Worm (Caenorhabditis elegans): ENCODE results near the gene ptc-3.

Gene ptc-3

DNA sequence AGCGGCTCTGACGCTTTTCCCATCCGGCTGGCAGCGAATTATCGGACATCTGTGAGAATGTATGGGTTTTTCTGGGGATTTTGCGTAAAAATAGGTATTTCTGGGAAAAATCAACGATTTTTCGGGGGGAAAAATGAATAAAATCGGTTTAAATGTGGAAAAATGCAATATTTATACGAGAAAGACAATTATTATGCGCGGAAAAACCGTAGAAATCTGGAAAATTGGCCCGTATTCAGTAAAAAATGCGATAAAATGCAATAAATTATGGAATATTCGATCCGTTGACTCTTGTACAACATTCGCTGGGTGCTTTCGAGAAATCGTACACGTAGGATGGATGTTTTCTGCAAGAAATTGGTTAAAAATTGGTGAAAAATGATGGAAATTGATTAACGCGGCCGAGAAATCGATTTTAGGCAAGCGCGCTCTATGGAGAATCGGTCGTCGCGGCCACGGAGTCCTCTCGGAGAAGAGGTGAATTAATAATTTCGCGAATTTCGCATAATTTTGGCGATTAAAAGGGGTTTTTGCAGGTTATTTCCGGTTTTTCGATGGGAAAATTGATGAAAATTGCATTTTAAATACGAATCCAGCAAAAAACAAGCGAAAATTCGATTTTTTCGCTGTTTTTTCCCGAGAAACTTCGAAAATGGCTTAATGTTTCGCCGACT lies 36.7 kb upstream of the ptc-3 start, which contains the start of gene pinn-1:
pinn-1 (minus strand) TSS at position 51 of the 674 bp plus-strand sequence.
- TF ChIP-seq sptf-1 (tag; optimal IDR thresholded peaks at IDR 0.05) (peak; percentile 76), hlh-1 (tag; optimal IDR thresholded peaks at IDR 0.05) (no peak), nhr-28 (tag; optimal IDR thresholded peaks at IDR 0.05) (no peak), lin-13 (tag; optimal IDR thresholded peaks at IDR 0.05) (peak; percentile 88), nhr-12 (tag; optimal IDR thresholded peaks at IDR 0.05) (no peak), nhr-237 (tag; optimal IDR thresholded peaks at IDR 0.05) (peak; percentile 50), flh-1 (GFP tag; optimal IDR thresholded peaks at IDR 0.05) (no peak), elt-3 (tag; optimal IDR thresholded peaks at IDR 0.05) (peak; percentile 27), drap-1 (GFP tag; optimal IDR thresholded peaks at IDR 0.05) (peak; percentile 10), lsy-2 (tag; optimal IDR thresholded peaks at IDR 0.05) (peak; percentile 69), mep-1 (tag; optimal IDR thresholded peaks at IDR 0.05) (peak; percentile 85), lin-32 (GFP tag; optimal IDR thresholded peaks at IDR 0.05) (peak; percentile 1), cnd-1 (tag; optimal IDR thresholded peaks at IDR 0.05) (peak; percentile 63), nhr-2 (tag; optimal IDR thresholded peaks at IDR 0.05) (peak; percentile 9), ceh-39 (tag; optimal IDR thresholded peaks at IDR 0.05) (peak; percentile 55), ham-2 (GFP tag; optimal IDR thresholded peaks at IDR 0.05) (no peak), pha-4 (tag; optimal IDR thresholded peaks at IDR 0.05) (peak; percentile 80), mls-2 (tag; optimal IDR thresholded peaks at IDR 0.05) (peak; percentile 55), ces-1 (GFP tag; optimal IDR thresholded peaks at IDR 0.05) (peak; percentile 78)

DNA sequence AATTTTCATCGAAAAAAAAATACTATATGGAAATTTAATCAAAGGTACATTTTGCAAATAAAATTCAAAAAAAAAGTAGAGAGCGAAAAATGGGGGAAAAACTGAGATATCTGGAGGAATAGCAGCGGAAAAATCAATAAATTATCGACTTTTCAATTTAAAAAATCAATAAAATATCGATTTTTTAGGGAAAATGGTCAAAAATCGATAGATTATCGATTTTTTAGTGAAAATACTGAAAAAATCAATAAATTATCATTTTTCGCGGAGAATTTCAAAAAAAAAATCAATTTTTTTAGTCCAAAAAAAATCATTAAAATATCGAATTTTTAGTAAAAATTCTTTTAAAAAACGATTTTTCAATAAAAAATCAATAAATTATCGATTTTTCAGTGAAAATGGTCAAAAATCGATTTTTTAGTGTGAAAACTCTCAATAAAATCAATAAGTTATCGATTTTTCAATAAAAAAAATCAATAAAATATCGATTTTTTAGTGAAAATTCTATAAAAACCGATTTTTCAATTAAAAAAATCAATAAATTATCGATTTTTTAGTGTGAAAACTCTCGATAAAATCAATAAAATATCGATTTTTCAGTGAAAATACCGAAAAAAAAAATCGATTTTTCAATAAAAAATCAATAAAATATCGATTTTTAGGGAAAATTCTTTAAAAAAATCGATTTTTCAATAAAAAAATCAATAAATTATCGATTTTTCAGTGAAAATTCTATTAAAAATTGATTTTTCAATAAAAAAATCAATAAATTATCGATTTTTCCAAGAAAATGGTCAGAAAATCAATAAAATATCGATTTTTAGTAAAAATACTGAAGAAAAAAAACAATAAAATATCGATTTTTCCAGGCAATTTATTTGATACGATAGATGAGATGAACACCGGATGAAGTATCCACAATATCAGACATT lies 33.4 kb upstream of the ptc-3 start:
- TF ChIP-seq lsy-2 (tag; optimal IDR thresholded peaks at IDR 0.05), result no peak
- TF ChIP-seq pha-4 (tag; optimal IDR thresholded peaks at IDR 0.05), result no peak

DNA sequence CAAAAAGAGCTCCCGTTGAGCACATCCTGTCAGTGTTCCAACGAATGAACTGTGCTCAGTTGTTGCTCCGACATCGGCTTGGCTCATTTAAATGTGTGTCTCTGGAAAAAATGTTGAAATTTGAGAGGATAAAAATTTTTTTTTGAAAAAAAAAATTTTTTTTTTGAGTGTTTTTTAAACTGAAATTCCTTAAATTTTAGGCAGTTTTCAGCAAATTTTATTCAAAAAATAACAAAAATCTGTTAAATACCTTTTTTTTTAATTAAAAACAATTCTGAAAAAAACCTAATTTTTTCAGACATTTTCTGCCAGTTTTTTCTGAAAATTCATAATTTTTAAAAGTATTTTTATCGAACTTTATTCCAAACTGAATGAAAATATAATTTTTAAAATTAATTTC lies 32.4 kb upstream of the ptc-3 start, which contains the start of gene pigw-1:
pigw-1 (minus strand) TSS at position 101 of the 400 bp plus-strand sequence.
- no peak for TF ChIP-seq unc-120 (tag; optimal IDR thresholded peaks at IDR 0.05; ENCODE audit: poor library complexity, severe bottlenecking)
- TF ChIP-seq blmp-1 (tag; optimal IDR thresholded peaks at IDR 0.05), result no peak
- no peak for TF ChIP-seq cnd-1 (tag; optimal IDR thresholded peaks at IDR 0.05)
- TF ChIP-seq drap-1 (GFP tag; optimal IDR thresholded peaks at IDR 0.05), result no peak
- no peak for TF ChIP-seq snpc-4 (tag; optimal IDR thresholded peaks at IDR 0.05)
- TF ChIP-seq lsy-2 (tag; optimal IDR thresholded peaks at IDR 0.05), result no peak
- TF ChIP-seq mep-1 (tag; optimal IDR thresholded peaks at IDR 0.05), result no peak
- no peak for TF ChIP-seq lin-32 (GFP tag; optimal IDR thresholded peaks at IDR 0.05)
- TF ChIP-seq ceh-43 (GFP tag; optimal IDR thresholded peaks at IDR 0.05), result no peak
- TF ChIP-seq unc-39 (tag; optimal IDR thresholded peaks at IDR 0.05), result no peak
- no peak for TF ChIP-seq zip-8 (tag; optimal IDR thresholded peaks at IDR 0.05)
- no peak for TF ChIP-seq mab-5 (tag; optimal IDR thresholded peaks at IDR 0.05)
- no peak for TF ChIP-seq ztf-11 (tag; optimal IDR thresholded peaks at IDR 0.05)
- no peak for TF ChIP-seq flh-1 (GFP tag; optimal IDR thresholded peaks at IDR 0.05)
- TF ChIP-seq ceh-39 (tag; optimal IDR thresholded peaks at IDR 0.05), result no peak
- no peak for TF ChIP-seq mls-2 (tag; optimal IDR thresholded peaks at IDR 0.05)
- no peak for TF ChIP-seq ceh-83 (GFP tag; optimal IDR thresholded peaks at IDR 0.05)

DNA sequence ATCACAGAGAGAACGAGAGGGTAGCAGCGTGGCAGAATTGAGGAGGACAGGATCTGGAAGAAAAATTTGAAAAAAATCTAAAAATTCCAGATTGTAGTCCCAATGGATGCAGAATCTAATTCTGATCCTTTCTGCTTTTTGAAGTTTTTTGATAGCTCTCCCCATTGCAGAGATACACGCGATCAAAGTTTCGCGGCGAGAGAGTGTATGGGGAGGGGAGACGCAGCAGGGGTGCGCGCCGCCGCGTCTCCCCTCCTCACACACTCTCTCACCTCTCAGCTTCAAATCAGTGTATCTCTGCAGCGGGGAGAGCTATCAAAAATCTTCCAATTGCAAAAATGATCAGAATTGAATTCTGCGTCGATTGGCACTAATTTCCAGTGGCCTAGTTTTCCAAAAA lies 28.7 kb upstream of the ptc-3 start:
- no peak for TF ChIP-seq nhr-76 (tag; optimal IDR thresholded peaks at IDR 0.05)
- no peak for TF ChIP-seq unc-120 (tag; optimal IDR thresholded peaks at IDR 0.05; ENCODE audit: poor library complexity, severe bottlenecking)
- no peak for TF ChIP-seq elt-1 (tag; optimal IDR thresholded peaks at IDR 0.05; ENCODE audit: borderline replicate concordance, insufficient read depth)
- no peak for TF ChIP-seq mls-2 (tag; optimal IDR thresholded peaks at IDR 0.05)
- no peak for TF ChIP-seq cnd-1 (tag; optimal IDR thresholded peaks at IDR 0.05)
- TF ChIP-seq nhr-28 (tag; optimal IDR thresholded peaks at IDR 0.05), result no peak
- TF ChIP-seq drap-1 (GFP tag; optimal IDR thresholded peaks at IDR 0.05), result no peak
- no peak for TF ChIP-seq hlh-1 (tag; optimal IDR thresholded peaks at IDR 0.05)
- no peak for TF ChIP-seq unc-39 (tag; optimal IDR thresholded peaks at IDR 0.05)
- no peak for TF ChIP-seq zip-8 (tag; optimal IDR thresholded peaks at IDR 0.05)
- TF ChIP-seq unc-62 (GFP tag; optimal IDR thresholded peaks at IDR 0.05), result no peak
- no peak for TF ChIP-seq ceh-43 (GFP tag; optimal IDR thresholded peaks at IDR 0.05)
- TF ChIP-seq ztf-11 (tag; optimal IDR thresholded peaks at IDR 0.05), result no peak
- TF ChIP-seq blmp-1 (tag; optimal IDR thresholded peaks at IDR 0.05), result no peak
- TF ChIP-seq M03D4.4 (tag; optimal IDR thresholded peaks at IDR 0.05), result no peak
